Worm (Caenorhabditis elegans) whole organism, young adult: ENCODE results near the gene sru-30.

ENCODE experiments used
- B0035.1 ChIP-seq: sonication (generic microtip); optimal IDR thresholded peaks from 2 replicates; lab custom pipeline; 2016; ENCODE audit warnings: missing genetic modification characterization, mild to moderate bottlenecking, missing compliant biosample characterization, missing genotype, missing genetic modification reagents
- B0261.1 ChIP-seq: sonication (generic microtip); optimal IDR thresholded peaks from 2 replicates; lab custom pipeline; 2016; ENCODE audit warnings: mild to moderate bottlenecking, missing genetic modification characterization, moderate library complexity, missing compliant biosample characterization
- C06A6.2 ChIP-seq: fragments of 200-800 bp; sonication (Bioruptor generic); conservative IDR thresholded peaks from 2 replicates; pipeline ENCODE4 v1.3.6; 2022; ENCODE audit warnings: missing genetic modification characterization, missing compliant biosample characterization
- F33H1.4 ChIP-seq: fragments of 200-800 bp; sonication (Bioruptor generic); IDR thresholded peaks from 2 replicates; pipeline ENCODE4 v1.3.6; 2022; ENCODE audit warnings: missing genetic modification reagents, missing genetic modification characterization, missing compliant biosample characterization
- F52B5.7 ChIP-seq: sonication (generic microtip); optimal IDR thresholded peaks from 2 replicates; lab custom pipeline; 2016; ENCODE audit warnings: mild to moderate bottlenecking, missing genetic modification characterization, missing compliant biosample characterization
- F57C9.4 ChIP-seq: sonication (generic microtip); optimal IDR thresholded peaks from 2 replicates; lab custom pipeline; 2017; ENCODE audit warnings: mild to moderate bottlenecking, missing genetic modification characterization, missing compliant biosample characterization
- T07F8.4 ChIP-seq: sonication (generic microtip); optimal IDR thresholded peaks from 2 replicates; lab custom pipeline; 2016; ENCODE audit warnings: mild to moderate bottlenecking, missing genetic modification characterization, moderate library complexity, missing compliant biosample characterization
- Y53G8AR.9 ChIP-seq: fragments of 200-800 bp; sonication (Bioruptor generic); conservative IDR thresholded peaks from 2 replicates; pipeline ENCODE4 v1.3.6; 2022; ENCODE audit warnings: missing genetic modification reagents, missing genetic modification characterization, missing compliant biosample characterization
- attf-3 ChIP-seq: fragments of 200-800 bp; sonication (Bioruptor generic); conservative IDR thresholded peaks from 2 replicates; pipeline ENCODE4 v1.3.6; 2022; ENCODE audit warnings: missing genetic modification reagents, missing genetic modification characterization, missing compliant biosample characterization
- attf-5 ChIP-seq: fragments of 200-800 bp; sonication (Bioruptor generic); optimal IDR thresholded peaks from 2 replicates; lab custom pipeline; 2018; ENCODE audit warnings: mild to moderate bottlenecking, missing genetic modification characterization, missing compliant biosample characterization
- bed-1 ChIP-seq: fragments of 200-800 bp; sonication (Bioruptor generic); IDR thresholded peaks from 2 replicates; pipeline ENCODE4 v1.3.6; 2022; ENCODE audit warnings: missing genetic modification reagents, missing genetic modification characterization, missing compliant biosample characterization
- bed-2 ChIP-seq: fragments of 200-800 bp; sonication (Bioruptor generic); IDR thresholded peaks from 2 replicates; pipeline ENCODE4 v1.3.6; 2022; ENCODE audit warnings: missing genetic modification reagents, missing genetic modification characterization, missing compliant biosample characterization
- dox-1 ChIP-seq: fragments of 200-800 bp; sonication (Bioruptor generic); IDR thresholded peaks from 2 replicates; pipeline ENCODE4 v1.3.6; 2022; ENCODE audit warnings: missing genetic modification reagents, missing genetic modification characterization, missing compliant biosample characterization
- efl-1 ChIP-seq: fragments of 150-350 bp; optimal IDR thresholded peaks from 2 replicates; lab custom pipeline; 2014; ENCODE audit warnings: missing biosample characterization, missing genetic modification reagents, missing genetic modification characterization
- egl-18 ChIP-seq: fragments of 200-800 bp; sonication (Bioruptor generic); IDR thresholded peaks from 2 replicates; pipeline ENCODE4 v1.3.6; 2022; ENCODE audit warnings: missing genetic modification reagents, missing genetic modification characterization, missing compliant biosample characterization
- gei-17 ChIP-seq: fragments of 200-800 bp; sonication (Bioruptor generic); optimal IDR thresholded peaks from 2 replicates; lab custom pipeline; 2018; ENCODE audit warnings: mild to moderate bottlenecking, missing genetic modification characterization, missing compliant biosample characterization
- hlh-12 ChIP-seq: sonication (generic microtip); optimal IDR thresholded peaks from 2 replicates; lab custom pipeline; 2016; ENCODE audit warnings: missing genetic modification characterization, missing compliant biosample characterization
- hsf-1 ChIP-seq: fragments of 200-800 bp; sonication (Bioruptor generic); IDR thresholded peaks from 2 replicates; pipeline ENCODE4 v1.3.6; 2022; ENCODE audit warnings: missing genetic modification reagents, missing genetic modification characterization, missing compliant biosample characterization
- let-607 ChIP-seq, 2 experiments: fragments of 200-800 bp in 1 of 2; sonication (Bioruptor generic) in 1 of 2; sonication (generic microtip) in 1 of 2; optimal IDR thresholded peaks; 2 replicates each; lab custom pipeline; 2016 to 2018; ENCODE audit warnings: mild to moderate bottlenecking in 2 of 2, missing compliant biosample characterization in 2 of 2, missing genetic modification characterization in 2 of 2, moderate library complexity in 2 of 2, missing genotype in 1 of 2
- lin-26 ChIP-seq: fragments of 200-800 bp; sonication (Bioruptor generic); IDR thresholded peaks from 2 replicates; pipeline ENCODE4 v1.3.6; 2022; ENCODE audit warnings: missing genetic modification reagents, missing genetic modification characterization, missing compliant biosample characterization
- lir-1 ChIP-seq: fragments of 200-800 bp; sonication (Bioruptor generic); conservative IDR thresholded peaks from 2 replicates; pipeline ENCODE4 v1.3.6; 2022; ENCODE audit warnings: missing genetic modification reagents, missing genetic modification characterization, missing compliant biosample characterization
- lsy-27 ChIP-seq: sonication (generic microtip); optimal IDR thresholded peaks from 2 replicates; lab custom pipeline; 2017; ENCODE audit warnings: missing genetic modification characterization, mild to moderate bottlenecking, missing compliant biosample characterization, antibody characterized with exemption, missing genotype, borderline replicate concordance; ENCODE audit not compliant: insufficient read depth
- madf-10 ChIP-seq: sonication (generic microtip); optimal IDR thresholded peaks from 2 replicates; lab custom pipeline; 2016; ENCODE audit warnings: mild to moderate bottlenecking, missing genetic modification characterization, missing compliant biosample characterization
- mcd-1 ChIP-seq: fragments of 200-800 bp; sonication (Bioruptor generic); IDR thresholded peaks from 2 replicates; pipeline ENCODE4 v1.3.6; 2022; ENCODE audit warnings: missing genetic modification reagents, missing genetic modification characterization, missing compliant biosample characterization
- mel-28 ChIP-seq: sonication (generic microtip); optimal IDR thresholded peaks from 2 replicates; lab custom pipeline; 2016; ENCODE audit warnings: borderline replicate concordance, mild to moderate bottlenecking, missing genetic modification characterization, missing compliant biosample characterization
- nfya-2 ChIP-seq: fragments of 200-800 bp; sonication (Bioruptor generic); IDR thresholded peaks from 2 replicates; pipeline ENCODE4 v1.3.6; 2022; ENCODE audit warnings: missing genetic modification reagents, missing genetic modification characterization, missing compliant biosample characterization
- nfyb-1 ChIP-seq: fragments of 200-800 bp; sonication (Bioruptor generic); IDR thresholded peaks from 2 replicates; pipeline ENCODE4 v1.3.6; 2022; ENCODE audit warnings: missing genetic modification reagents, missing genetic modification characterization, missing compliant biosample characterization
- nhr-80 ChIP-seq: sonication (generic microtip); optimal IDR thresholded peaks from 2 replicates; lab custom pipeline; 2016; ENCODE audit warnings: missing genetic modification characterization, missing compliant biosample characterization
- rpc-1 ChIP-seq, 2 experiments: fragments of 150-350 bp in 1 of 2; sonication (generic microtip) in 1 of 2; optimal IDR thresholded peaks; 2 replicates each; lab custom pipeline; 2014 to 2018; ENCODE audit warnings: missing biosample characterization in 1 of 2, missing genetic modification characterization in 1 of 2, missing genetic modification reagents in 1 of 2, missing genotype in 1 of 2
- sdz-38 ChIP-seq: sonication (generic microtip); optimal IDR thresholded peaks from 2 replicates; lab custom pipeline; 2016; ENCODE audit warnings: missing genotype, missing genetic modification characterization, missing compliant biosample characterization
- snpc-3.4 ChIP-seq: sonication (generic microtip); optimal IDR thresholded peaks from 2 replicates; lab custom pipeline; 2017; ENCODE audit warnings: missing genetic modification characterization, mild to moderate bottlenecking, missing compliant biosample characterization, antibody characterized with exemption, moderate library complexity, missing genotype, missing genetic modification reagents
- tbp1 ChIP-seq: fragments of 200-800 bp; sonication (Bioruptor generic); optimal IDR thresholded peaks from 2 replicates; lab custom pipeline; 2018; ENCODE audit warnings: mild to moderate bottlenecking, missing genetic modification characterization, missing compliant biosample characterization
- unc-62 ChIP-seq: fragments of 150-350 bp; optimal IDR thresholded peaks from 2 replicates; lab custom pipeline; 2014; ENCODE audit warnings: missing biosample characterization, missing genetic modification reagents, missing genetic modification characterization
- zfh-2 ChIP-seq: fragments of 200-800 bp; sonication (Bioruptor generic); conservative IDR thresholded peaks from 2 replicates; pipeline ENCODE4 v1.3.6; 2022; ENCODE audit warnings: missing genetic modification reagents, missing genetic modification characterization, missing compliant biosample characterization
- ztf-25 ChIP-seq: fragments of 200-800 bp; sonication (Bioruptor generic); IDR thresholded peaks from 2 replicates; pipeline ENCODE4 v1.3.6; 2022; ENCODE audit warnings: missing genetic modification reagents, missing genetic modification characterization, missing compliant biosample characterization
- ztf-26 ChIP-seq: sonication (generic microtip); optimal IDR thresholded peaks from 2 replicates; lab custom pipeline; 2017; ENCODE audit warnings: missing genetic modification characterization, missing compliant biosample characterization

The sru-30 gene

ce11 chrV:9789657-9790261 lies 23.9 kb upstream of the sru-30 start, which contains the start of gene ztf-7 (continued):
- TF ChIP-seq gei-17 (GFP tag; lab: Kevin White, UChicago) (peak; percentile 89), B0035.1 (tag; lab: Kevin White, UChicago) (peak; percentile 77), lin-26 (GFP tag; lab: Robert Waterston, UW) (no peak), zfh-2 (no peak), ztf-25 (GFP tag; lab: Robert Waterston, UW) (no peak), snpc-3.4 (tag; lab: Kevin White, UChicago) (no peak), bed-2 (no peak), nfya-2 (GFP tag; lab: Robert Waterston, UW) (no peak), attf-5 (GFP tag; lab: Kevin White, UChicago) (peak; percentile 97), T07F8.4 (tag; lab: Kevin White, UChicago) (no peak), mel-28 (tag; lab: Kevin White, UChicago) (no peak), F33H1.4 (GFP tag; lab: Robert Waterston, UW) (peak; percentile 62), efl-1 (GFP tag; lab: Kevin White, UChicago) (peak; percentile 36), unc-62 (no peak), rpc-1 (optimal IDR thresholded peaks at IDR 0.05; lab: Kevin White, UChicago) (no peak), rpc-1 (tag; optimal IDR thresholded peaks at IDR 0.05; lab: Kevin White, UChicago) (no peak), F57C9.4 (no peak), mcd-1 (GFP tag; lab: Robert Waterston, UW) (peak; percentile 92), Y53G8AR.9 (GFP tag; lab: Robert Waterston, UW) (peak; percentile 95), attf-3 (peak; percentile 51; the same call in 1 of the 2 replicates), nfyb-1 (GFP tag; lab: Robert Waterston, UW) (peak; percentile 96), bed-1 (GFP tag; lab: Robert Waterston, UW) (0 out of 2 replicates have a peak, but pooled peaks have one; percentile 75), egl-18 (GFP tag; lab: Robert Waterston, UW) (0 out of 2 replicates have a peak, but pooled peaks have one; percentile 64), lsy-27 (tag; lab: Kevin White, UChicago) (no peak), dox-1 (GFP tag; lab: Robert Waterston, UW) (peak; percentile 98), B0261.1 (tag; lab: Kevin White, UChicago) (peak; percentile 12), lir-1 (peak; percentile 89), ztf-26 (tag; lab: Kevin White, UChicago) (peak; percentile 97), sdz-38 (tag; lab: Kevin White, UChicago) (no peak), hsf-1 (GFP tag; lab: Robert Waterston, UW) (peak; percentile 62; the same call in 1 of the 2 replicates), let-607 (tag; optimal IDR thresholded peaks at IDR 0.05; lab: Kevin White, UChicago) (peak; percentile 97 to 98), madf-10 (peak; percentile 89), C06A6.2 (GFP tag; lab: Robert Waterston, UW) (peak; percentile 93)
- TF ChIP-seq, all 124 proteins: peak for 74

ce11 chrV:9791332-9791731 lies 22.3 kb upstream of the sru-30 start, which contains the start of gene lipl-2:
TSS of gene lipl-2 (plus strand) at chrV:9791567.
- TF ChIP-seq let-607 (tag; optimal IDR thresholded peaks at IDR 0.05; lab: Kevin White, UChicago) = peak in 1 of 2 experiments; percentile 57
- no peak for TF ChIP-seq F57C9.4
- no peak for TF ChIP-seq hlh-12 (tag; lab: Kevin White, UChicago)
- peak; percentile 8 for TF ChIP-seq tbp1
- TF ChIP-seq nhr-80 = peak; percentile 68

DNA sequence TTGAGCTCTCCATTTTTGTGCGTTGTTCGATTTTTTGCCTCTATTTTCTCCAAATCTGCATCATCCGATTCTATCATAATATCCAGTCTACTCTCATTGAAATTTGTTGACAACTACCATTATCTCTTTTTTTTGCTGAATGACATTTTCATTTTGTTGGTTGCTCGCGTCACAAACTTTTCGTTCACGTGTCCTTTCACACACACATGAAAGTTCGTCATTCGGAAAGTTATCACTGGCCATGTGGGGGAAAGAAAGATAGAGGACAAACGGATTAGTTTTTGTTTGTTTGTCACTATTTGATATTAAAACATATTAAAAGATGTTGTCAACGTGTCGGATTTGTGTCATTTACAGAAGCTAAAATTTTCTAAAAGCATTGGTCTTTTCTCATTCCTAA lies 18.6 kb upstream of the sru-30 start:
- peak; percentile 30 for TF ChIP-seq nhr-80
- TF ChIP-seq F52B5.7 (tag; lab: Kevin White, UChicago) = no peak
- TF ChIP-seq let-607 (tag; optimal IDR thresholded peaks at IDR 0.05; lab: Kevin White, UChicago) = peak in 1 of 2 experiments; percentile 52
